Worm (Caenorhabditis elegans): ENCODE measurements around the gene B0034.2.

B0034.2 gene

DNA sequence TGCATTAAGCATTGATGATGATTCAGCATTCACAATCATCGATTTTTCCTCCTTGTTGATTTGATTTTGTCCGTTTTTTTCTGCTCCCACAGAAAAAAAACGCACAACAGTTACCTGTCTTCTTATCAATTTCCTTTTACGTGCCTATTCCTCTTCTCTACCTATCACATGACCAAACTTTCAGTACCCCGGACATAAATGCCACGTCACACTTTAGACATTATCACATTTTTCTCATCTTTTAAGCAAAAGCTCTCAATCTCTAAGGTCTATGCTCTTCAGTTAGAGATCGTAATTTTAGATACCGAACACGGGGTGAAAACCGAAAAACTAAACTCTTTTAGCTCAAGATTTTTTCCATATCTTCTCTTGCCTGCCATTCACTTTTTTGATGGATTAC lies 8.2 kb downstream of the B0034.2 start (continued):
- TF ChIP-seq nfyb-1 (GFP tag; IDR thresholded peaks at IDR 0.05) (0 out of 2 replicates have a peak, but pooled peaks have one; percentile 8), nfya-2 (GFP tag; IDR thresholded peaks at IDR 0.05) (no peak), ZK185.1 (tag; optimal IDR thresholded peaks at IDR 0.05; ENCODE audit: poor library complexity, severe bottlenecking) (no peak), aptf-3 (GFP tag; IDR thresholded peaks at IDR 0.05) (no peak), madf-8 (GFP tag; conservative IDR thresholded peaks at IDR 0.05) (no peak), hmg-20 (GFP tag; IDR thresholded peaks at IDR 0.05) (no peak), K11D2.4 (GFP tag; IDR thresholded peaks at IDR 0.05) (no peak), bed-1 (GFP tag; IDR thresholded peaks at IDR 0.05) (no peak), ceh-40 (GFP tag; IDR thresholded peaks at IDR 0.05) (no peak)

DNA sequence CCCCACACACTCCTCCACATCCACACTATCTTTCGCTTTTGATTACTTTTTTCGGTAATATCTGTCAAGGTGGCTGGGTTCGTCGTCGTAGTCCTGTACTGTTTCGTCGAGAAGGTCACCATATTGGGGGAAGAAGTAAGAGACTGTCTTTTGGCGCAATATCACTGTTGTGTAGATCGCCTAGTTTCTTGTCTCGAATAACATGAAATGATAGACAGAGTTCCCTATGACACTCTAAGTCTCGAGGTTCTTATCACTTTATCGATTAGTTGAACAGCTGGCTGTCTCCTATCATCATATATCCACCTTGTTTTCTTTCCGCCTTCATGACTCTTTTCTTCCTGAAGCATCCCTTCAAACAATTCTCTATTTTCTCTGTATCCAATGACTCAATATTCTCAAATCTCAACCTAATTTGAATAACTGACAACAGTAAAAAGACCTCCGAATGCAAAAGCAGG lies 10.2 kb downstream of the B0034.2 start:
- no peak for TF ChIP-seq ceh-79 (tag; optimal IDR thresholded peaks at IDR 0.05)
- no peak for TF ChIP-seq attf-5 (GFP tag; optimal IDR thresholded peaks at IDR 0.05)
- TF ChIP-seq cebp-1 (GFP tag; IDR thresholded peaks at IDR 0.05) = no peak
- TF ChIP-seq cebp-1 (tag; optimal IDR thresholded peaks at IDR 0.05) = peak; percentile 7
- 0 out of 2 replicates have a peak, but pooled peaks have one; percentile 19 for TF ChIP-seq aptf-2 (GFP tag; conservative IDR thresholded peaks at IDR 0.05)

DNA sequence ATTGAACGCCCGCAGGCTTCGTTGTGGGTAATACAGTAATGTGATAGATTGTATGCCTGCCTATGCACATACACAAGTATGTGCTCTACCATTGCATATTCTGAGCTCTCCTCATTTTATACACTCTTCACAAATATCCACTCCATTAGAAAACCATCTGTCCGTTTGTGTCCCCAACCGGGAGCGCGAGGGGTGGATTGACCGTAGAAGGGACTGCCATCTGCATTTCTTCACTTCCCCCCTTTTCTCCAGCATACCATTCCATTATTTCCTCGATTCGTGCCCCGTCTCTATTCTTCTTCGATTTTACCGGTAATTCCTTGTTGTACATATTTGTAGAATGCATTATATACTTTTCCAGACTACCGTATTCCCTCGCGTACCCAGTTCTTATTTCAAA lies 11.0 kb downstream of the B0034.2 start:
- no peak for TF ChIP-seq zfh-2 (GFP tag; conservative IDR thresholded peaks at IDR 0.05)
- TF ChIP-seq chd-7 (tag; optimal IDR thresholded peaks at IDR 0.05) = peak; percentile 12
- 0 out of 2 replicates have a peak, but pooled peaks have one; percentile 6 for TF ChIP-seq dox-1 (GFP tag; IDR thresholded peaks at IDR 0.05)

DNA sequence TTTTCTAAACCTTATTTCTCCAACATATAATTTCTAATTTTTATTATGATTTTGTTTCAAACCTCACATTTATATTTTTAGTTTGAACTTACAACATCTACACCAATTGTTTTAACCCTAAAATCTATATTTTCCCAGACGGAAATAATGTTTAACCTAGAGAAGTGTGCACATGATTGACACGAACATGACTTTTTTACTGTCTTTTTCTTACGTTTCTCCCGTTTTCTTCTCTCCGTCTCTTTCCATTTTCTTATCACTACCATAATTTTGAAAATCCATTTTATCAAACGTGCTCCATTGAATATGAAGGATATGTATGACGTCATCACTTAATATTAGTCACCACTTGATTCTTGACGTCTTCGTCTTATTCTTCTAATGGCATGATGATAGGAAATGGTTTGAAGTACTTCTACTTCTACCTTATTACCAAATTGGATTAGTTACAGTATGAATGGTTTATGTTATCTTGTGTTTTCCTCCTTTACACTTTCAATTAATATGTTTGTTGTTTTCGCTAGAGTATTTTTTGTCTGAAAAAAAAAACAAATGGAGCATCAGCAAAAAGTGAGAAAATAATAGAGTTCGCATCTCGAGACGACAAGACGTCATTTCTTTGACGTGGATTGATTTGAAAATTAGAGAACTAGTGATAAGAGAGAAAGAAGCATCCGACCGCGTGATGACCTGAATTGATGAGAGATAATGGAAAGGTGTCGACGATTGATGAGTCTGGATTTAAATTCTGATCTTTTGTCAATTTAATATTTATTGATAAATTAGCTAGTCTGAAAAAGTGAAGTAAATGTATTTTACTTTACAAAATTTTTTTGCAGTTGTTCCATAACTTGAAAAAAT lies 12.0 kb downstream of the B0034.2 start:
- TF ChIP-seq unc-62 (GFP tag; optimal IDR thresholded peaks at IDR 0.05) (peak; percentile 90), atf-7 (tag; optimal IDR thresholded peaks at IDR 0.05) (peak; percentile 87), gei-17 (GFP tag; optimal IDR thresholded peaks at IDR 0.05) (no peak), nhr-80 (tag; optimal IDR thresholded peaks at IDR 0.05) (peak; percentile 60), mes-4 (tag; optimal IDR thresholded peaks at IDR 0.05) (no peak), let-607 (tag; optimal IDR thresholded peaks at IDR 0.05) (peak in 1 of 2 experiments; percentile 21), ztf-26 (tag; optimal IDR thresholded peaks at IDR 0.05) (no peak), cebp-1 (GFP tag; IDR thresholded peaks at IDR 0.05) (no peak), cebp-1 (tag; optimal IDR thresholded peaks at IDR 0.05) (peak; percentile 25)

DNA sequence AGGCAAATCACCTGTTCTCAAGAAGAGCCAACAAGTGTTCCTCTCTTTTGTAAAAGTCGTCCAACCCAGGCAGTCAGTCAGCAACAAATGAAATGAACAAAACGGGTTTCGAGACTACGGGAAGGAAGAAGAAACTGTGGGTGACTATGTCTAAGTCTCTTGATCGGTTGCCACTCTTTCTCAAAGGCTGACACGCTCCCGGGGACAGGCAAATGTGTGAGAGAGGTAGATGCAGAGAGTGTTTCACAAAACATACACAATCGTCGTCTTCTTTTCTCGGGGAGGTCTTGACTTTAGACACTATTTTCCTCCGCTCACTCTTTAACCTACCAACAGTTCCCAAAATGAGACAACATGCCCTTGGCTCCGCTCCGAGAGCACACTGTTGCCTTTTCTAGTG lies 13.1 kb downstream of the B0034.2 start:
- no peak for TF ChIP-seq cebp-1 (GFP tag; IDR thresholded peaks at IDR 0.05)
- peak; percentile 25 for TF ChIP-seq cebp-1 (tag; optimal IDR thresholded peaks at IDR 0.05)
- TF ChIP-seq lsl-1 (GFP tag; optimal IDR thresholded peaks at IDR 0.05) = no peak
- TF ChIP-seq nhr-80 (tag; optimal IDR thresholded peaks at IDR 0.05) = peak; percentile 59
- 0 out of 2 replicates have a peak, but pooled peaks have one; percentile 25 for TF ChIP-seq zfh-2 (GFP tag; conservative IDR thresholded peaks at IDR 0.05)
- peak; percentile 60; the same call in 1 of the 2 replicates for TF ChIP-seq dox-1 (GFP tag; IDR thresholded peaks at IDR 0.05)
- TF ChIP-seq attf-5 (GFP tag; optimal IDR thresholded peaks at IDR 0.05) = peak; percentile 43

ce11 chrII:5930095-5930653 lies 14.0 kb downstream of the B0034.2 start:
- TF ChIP-seq nhr-80 (tag; optimal IDR thresholded peaks at IDR 0.05) (peak; percentile 98), unc-62 (GFP tag; optimal IDR thresholded peaks at IDR 0.05) (peak; percentile 66), hmg-1.2 (GFP tag; IDR thresholded peaks at IDR 0.05) (0 out of 2 replicates have a peak, but pooled peaks have one; percentile 6), let-607 (tag; optimal IDR thresholded peaks at IDR 0.05) (peak; percentile 71 to 72), Y67H2A.10 (GFP tag; conservative IDR thresholded peaks at IDR 0.05) (no peak), cebp-1 (GFP tag; IDR thresholded peaks at IDR 0.05) (peak; percentile 66; the same call in 1 of the 2 replicates), cebp-1 (tag; optimal IDR thresholded peaks at IDR 0.05) (peak; percentile 71), sptf-2 (GFP tag; optimal IDR thresholded peaks at IDR 0.05) (no peak), rcor-1 (GFP tag; IDR thresholded peaks at IDR 0.05) (0 out of 2 replicates have a peak, but pooled peaks have one; percentile 15), ZK185.1 (tag; optimal IDR thresholded peaks at IDR 0.05; ENCODE audit: poor library complexity, severe bottlenecking) (peak; percentile 1), attf-5 (GFP tag; optimal IDR thresholded peaks at IDR 0.05) (peak; percentile 49), mes-4 (tag; optimal IDR thresholded peaks at IDR 0.05) (no peak), ets-4 (GFP tag; optimal IDR thresholded peaks at IDR 0.05) (peak; percentile 54), snpc-4 (GFP tag; optimal IDR thresholded peaks at IDR 0.05) (no peak), snpc-4 (tag; optimal IDR thresholded peaks at IDR 0.05) (peak in 1 of 4 experiments; percentile 0), F23B12.7 (tag; optimal IDR thresholded peaks at IDR 0.05; ENCODE audit: insufficient read depth) (peak; percentile 27), dox-1 (GFP tag; IDR thresholded peaks at IDR 0.05) (peak; percentile 63; the same call in 1 of the 2 replicates)

All from whole organism, young adult.